Worm (Caenorhabditis elegans) whole organism, L3 larva: ENCODE results near the gene F18A1.7.

ENCODE experiments used
- ZK546.5 ChIP-seq: sonication (generic microtip); optimal IDR thresholded peaks from 2 replicates; lab custom pipeline; 2017; ENCODE audit warnings: missing biosample characterization, missing genetic modification characterization
- ama-1 ChIP-seq: fragments of 150-350 bp; optimal IDR thresholded peaks from 2 replicates; lab custom pipeline; 2018
- ceh-16 ChIP-seq: sonication (generic microtip); optimal IDR thresholded peaks from 2 replicates; lab custom pipeline; 2017; ENCODE audit warnings: missing biosample characterization, missing genetic modification characterization
- ceh-28 ChIP-seq: fragments of 150-350 bp; optimal IDR thresholded peaks from 2 replicates; lab custom pipeline; 2014; ENCODE audit warnings: missing biosample characterization, missing genetic modification reagents, missing genetic modification characterization
- egl-5 ChIP-seq: fragments of 150-350 bp; optimal IDR thresholded peaks from 2 replicates; lab custom pipeline; 2017; ENCODE audit warnings: missing biosample characterization, missing genetic modification reagents, missing genetic modification characterization, inconsistent platforms
- elt-2 ChIP-seq: sonication (generic microtip); optimal IDR thresholded peaks from 2 replicates; lab custom pipeline; 2016; ENCODE audit warnings: missing genetic modification reagents, mild to moderate bottlenecking, missing genetic modification characterization, missing compliant biosample characterization
- fos-1 ChIP-seq: fragments of 150-350 bp; optimal IDR thresholded peaks from 2 replicates; lab custom pipeline; 2014; ENCODE audit warnings: missing biosample characterization, missing genetic modification characterization
- lin-39 ChIP-seq: fragments of 150-350 bp; optimal IDR thresholded peaks from 2 replicates; lab custom pipeline; 2018; ENCODE audit warnings: missing biosample characterization, missing genetic modification reagents, missing genetic modification characterization
- nhr-11 ChIP-seq: fragments of 150-350 bp; optimal IDR thresholded peaks from 2 replicates; lab custom pipeline; 2014; ENCODE audit warnings: missing biosample characterization, missing genetic modification characterization
- pha-4 ChIP-seq: fragments of 150-350 bp; optimal IDR thresholded peaks from 2 replicates; lab custom pipeline; 2014; ENCODE audit warnings: missing biosample characterization, missing genetic modification reagents, missing genetic modification characterization
- skn-1 ChIP-seq: fragments of 150-350 bp; optimal IDR thresholded peaks from 2 replicates; lab custom pipeline; 2014; ENCODE audit warnings: missing biosample characterization, missing genetic modification characterization
- snpc-4 ChIP-seq: fragments of 150-350 bp; optimal IDR thresholded peaks from 2 replicates; lab custom pipeline; 2014; ENCODE audit warnings: missing biosample characterization, missing genetic modification characterization
- unc-62 ChIP-seq: fragments of 150-350 bp; sonication (generic microtip); optimal IDR thresholded peaks from 4 replicates; lab custom pipeline; 2014; ENCODE audit warnings: missing biosample characterization, missing genetic modification reagents, missing genetic modification characterization

DNA sequence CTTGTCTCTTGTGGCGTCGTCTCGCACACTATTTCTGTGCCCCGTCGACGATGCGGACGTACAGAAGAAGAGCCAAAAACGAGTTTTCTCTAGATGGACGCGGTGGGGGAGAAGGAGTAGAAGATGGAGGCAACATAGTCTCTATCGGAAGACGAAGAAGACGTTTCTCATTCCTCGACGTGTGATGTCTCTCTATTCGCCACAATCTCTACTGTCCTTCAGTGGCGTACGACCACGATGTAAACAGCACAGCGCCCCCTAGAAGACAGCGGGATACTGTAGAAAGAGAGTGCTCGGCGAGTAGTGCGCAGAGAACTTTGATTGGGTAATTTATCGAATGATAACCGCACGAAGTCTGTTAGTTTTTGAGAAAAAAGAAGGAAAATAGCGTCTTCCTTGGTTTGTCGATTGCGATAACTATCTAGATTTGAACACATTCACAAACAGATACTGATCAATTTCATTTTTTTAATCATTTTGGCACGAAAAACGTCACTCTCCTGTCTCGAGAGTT, 16.0 kb upstream of the F18A1.7 start:
- no peak for TF ChIP-seq fos-1 (tag; lab: Kevin White, UChicago)
- no peak for TF ChIP-seq lin-39 (tag; lab: Kevin White, UChicago)
- TF ChIP-seq snpc-4: no peak
- no peak for TF ChIP-seq pha-4 (tag; lab: Kevin White, UChicago)
- no peak for TF ChIP-seq nhr-11 (tag; lab: Kevin White, UChicago)
- TF ChIP-seq ZK546.5 (tag; lab: Kevin White, UChicago): no peak
- no peak for TF ChIP-seq ceh-28
- no peak for TF ChIP-seq unc-62 (GFP tag; lab: Kevin White, UChicago)
- TF ChIP-seq elt-2: no peak
- no peak for TF ChIP-seq skn-1 (tag; lab: Kevin White, UChicago)
- TF ChIP-seq ama-1: no peak
- TF ChIP-seq ceh-16: no peak
- TF ChIP-seq egl-5: no peak
